Worm (Caenorhabditis elegans): Measurements from ENCODE around the gene F22H10.6.
A peak's percentile ranks its signal among the peaks of the same experiment; 100 is the strongest.

Gene F22H10.6

DNA sequence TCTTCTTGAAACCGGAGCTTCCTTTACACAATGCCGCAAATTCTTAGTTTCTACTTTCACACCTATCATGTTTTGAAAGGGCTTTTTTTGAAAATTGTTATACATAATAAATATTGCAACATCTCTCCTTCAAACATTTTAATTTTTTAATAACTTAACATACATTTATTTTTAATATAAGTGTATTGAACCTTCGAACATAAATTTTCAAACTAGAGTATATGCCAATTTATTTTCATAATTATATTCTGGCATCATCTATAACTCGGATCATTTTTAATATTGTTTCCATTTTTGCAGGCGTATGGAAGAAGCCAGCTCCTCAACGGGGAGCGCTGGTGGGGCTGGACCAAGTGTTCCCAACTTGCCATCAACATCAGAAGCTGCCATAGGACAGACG is 38.1 kb upstream of the F22H10.6 start, which contains the start of gene hda-4:
Gene hda-4 (plus strand): TSS at position 301 of the 400 bp plus-strand sequence.
- no peak for TF ChIP-seq unc-39 (tag; optimal IDR thresholded peaks at IDR 0.05)
- no peak for TF ChIP-seq ceh-16 (tag; optimal IDR thresholded peaks at IDR 0.05)
- TF ChIP-seq R02D3.7 (tag; optimal IDR thresholded peaks at IDR 0.05): no peak
- no peak for TF ChIP-seq mab-5 (tag; optimal IDR thresholded peaks at IDR 0.05)
- no peak for TF ChIP-seq nhr-25 (tag; optimal IDR thresholded peaks at IDR 0.05)
- no peak for TF ChIP-seq sem-4 (tag; optimal IDR thresholded peaks at IDR 0.05)
- no peak for TF ChIP-seq peb-1 (tag; optimal IDR thresholded peaks at IDR 0.05)
- no peak for TF ChIP-seq ztf-4 (tag; optimal IDR thresholded peaks at IDR 0.05)
- TF ChIP-seq elt-1 (tag; optimal IDR thresholded peaks at IDR 0.05): no peak
- no peak for TF ChIP-seq F13H6.1 (tag; optimal IDR thresholded peaks at IDR 0.05)
- TF ChIP-seq egl-27 (tag; optimal IDR thresholded peaks at IDR 0.05): no peak
- no peak for TF ChIP-seq ama-1 (optimal IDR thresholded peaks at IDR 0.05)
- TF ChIP-seq blmp-1 (tag; optimal IDR thresholded peaks at IDR 0.05; ENCODE audit: insufficient read depth): no peak
- no peak for TF ChIP-seq C34F6.9 (tag; optimal IDR thresholded peaks at IDR 0.05)
- TF ChIP-seq lin-11 (tag; optimal IDR thresholded peaks at IDR 0.05): no peak
- no peak for TF ChIP-seq nhr-11 (tag; optimal IDR thresholded peaks at IDR 0.05)
- no peak for TF ChIP-seq snpc-4 (tag; optimal IDR thresholded peaks at IDR 0.05)
- no peak for TF ChIP-seq ztf-1 (GFP tag; conservative IDR thresholded peaks at IDR 0.05)

DNA sequence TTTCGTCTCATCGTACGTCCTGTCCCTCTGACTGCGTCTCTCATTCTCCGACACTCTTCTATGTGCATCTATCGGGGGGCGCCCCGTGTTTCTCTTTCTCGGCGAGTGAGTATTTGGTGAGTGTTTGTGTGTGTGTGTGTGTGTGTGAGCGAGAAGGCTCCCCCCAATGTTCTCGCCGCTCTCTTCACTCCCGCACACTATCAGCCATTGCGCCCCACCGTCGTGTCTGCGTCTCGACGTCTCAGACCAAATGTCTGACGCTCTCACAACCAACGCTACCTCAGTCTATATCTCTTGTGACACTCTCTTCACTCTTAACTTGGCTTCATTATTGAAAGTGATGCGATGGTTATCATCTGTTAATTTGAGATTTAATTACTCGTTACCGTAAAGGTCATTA is 35.7 kb upstream of the F22H10.6 start:
- TF ChIP-seq mdl-1 (tag; optimal IDR thresholded peaks at IDR 0.05): peak; percentile 86 to 92
- peak; percentile 87 for TF ChIP-seq lin-13 (GFP tag; optimal IDR thresholded peaks at IDR 0.05)
- TF ChIP-seq lin-11 (tag; optimal IDR thresholded peaks at IDR 0.05): peak; percentile 92
- no peak for TF ChIP-seq alr-1 (tag; optimal IDR thresholded peaks at IDR 0.05)
- peak; percentile 83 for TF ChIP-seq C34F6.9 (tag; optimal IDR thresholded peaks at IDR 0.05)
- no peak for TF ChIP-seq nhr-77 (tag; optimal IDR thresholded peaks at IDR 0.05)
- TF ChIP-seq ceh-16 (tag; optimal IDR thresholded peaks at IDR 0.05): peak; percentile 69
- TF ChIP-seq elt-3 (tag; optimal IDR thresholded peaks at IDR 0.05): no peak
- no peak for TF ChIP-seq unc-39 (tag; optimal IDR thresholded peaks at IDR 0.05)
- no peak for TF ChIP-seq lin-39 (tag; optimal IDR thresholded peaks at IDR 0.05)
- peak; percentile 75 for TF ChIP-seq snpc-4 (tag; optimal IDR thresholded peaks at IDR 0.05)
- no peak for TF ChIP-seq ztf-1 (GFP tag; conservative IDR thresholded peaks at IDR 0.05)
- peak; percentile 95 for TF ChIP-seq crh-2 (tag; optimal IDR thresholded peaks at IDR 0.05)
- peak; percentile 53 to 80 for TF ChIP-seq lsy-2 (tag; optimal IDR thresholded peaks at IDR 0.05)
- peak; percentile 85 for TF ChIP-seq fos-1 (tag; optimal IDR thresholded peaks at IDR 0.05)
- TF ChIP-seq blmp-1 (tag; optimal IDR thresholded peaks at IDR 0.05; ENCODE audit: insufficient read depth): peak; percentile 61
- peak; percentile 47 for TF ChIP-seq nhr-6 (tag; optimal IDR thresholded peaks at IDR 0.05)
- peak; percentile 62 for TF ChIP-seq gmeb-1 (tag; optimal IDR thresholded peaks at IDR 0.05)
- peak; percentile 87 for TF ChIP-seq Y55F3AM.14 (GFP tag; optimal IDR thresholded peaks at IDR 0.05)
- no peak for TF ChIP-seq nhr-23 (tag; optimal IDR thresholded peaks at IDR 0.05)
- peak; percentile 43 for TF ChIP-seq unc-62 (GFP tag; optimal IDR thresholded peaks at IDR 0.05)
- peak; percentile 91 for TF ChIP-seq nhr-21 (tag; optimal IDR thresholded peaks at IDR 0.05)
- peak; percentile 94 for TF ChIP-seq sma-9 (GFP tag; optimal IDR thresholded peaks at IDR 0.05)
- TF ChIP-seq sma-9 (tag; optimal IDR thresholded peaks at IDR 0.05): no peak
- TF ChIP-seq sma-3 (GFP tag; optimal IDR thresholded peaks at IDR 0.05): peak; percentile 94
- peak; percentile 94 for TF ChIP-seq sem-4 (tag; optimal IDR thresholded peaks at IDR 0.05)
- TF ChIP-seq zag-1 (tag; optimal IDR thresholded peaks at IDR 0.05): peak; percentile 89
- no peak for TF ChIP-seq nhr-10 (tag; optimal IDR thresholded peaks at IDR 0.05)
- TF ChIP-seq ztf-11 (tag; optimal IDR thresholded peaks at IDR 0.05): no peak
- TF ChIP-seq unc-55 (GFP tag; optimal IDR thresholded peaks at IDR 0.05): peak; percentile 93
- peak; percentile 91 for TF ChIP-seq nhr-25 (tag; optimal IDR thresholded peaks at IDR 0.05)
- peak; percentile 47 for TF ChIP-seq nhr-11 (tag; optimal IDR thresholded peaks at IDR 0.05)
- peak; percentile 55 for TF ChIP-seq mab-5 (tag; optimal IDR thresholded peaks at IDR 0.05)
- peak; percentile 98 for TF ChIP-seq F13H6.1 (tag; optimal IDR thresholded peaks at IDR 0.05)
- peak; percentile 6 for TF ChIP-seq nhr-237 (tag; optimal IDR thresholded peaks at IDR 0.05)
- TF ChIP-seq ZK546.5 (tag; optimal IDR thresholded peaks at IDR 0.05): no peak
- peak; percentile 71 for TF ChIP-seq ztf-4 (tag; optimal IDR thresholded peaks at IDR 0.05)
- no peak for TF ChIP-seq mbf-1 (tag; optimal IDR thresholded peaks at IDR 0.05)
- peak; percentile 96 for TF ChIP-seq nhr-129 (tag; optimal IDR thresholded peaks at IDR 0.05)
- TF ChIP-seq nhr-12 (tag; optimal IDR thresholded peaks at IDR 0.05): no peak
- TF ChIP-seq ama-1 (optimal IDR thresholded peaks at IDR 0.05): no peak
- TF ChIP-seq egl-27 (tag; optimal IDR thresholded peaks at IDR 0.05): peak; percentile 94

Measured in whole organism, L2 larva.